Worm (Caenorhabditis elegans) whole organism, L2 larva: ENCODE data around the gene VZK822L.2.

Source experiments
- nhr-77 ChIP-seq: fragments of 150-350 bp; optimal IDR thresholded peaks from 2 replicates; lab custom pipeline; 2014; ENCODE audit warnings: missing biosample characterization, missing genetic modification characterization
- unc-39 ChIP-seq: fragments of 150-350 bp; optimal IDR thresholded peaks from 2 replicates; lab custom pipeline; 2014; ENCODE audit warnings: missing biosample characterization, missing genetic modification characterization
- unc-62 ChIP-seq: fragments of 150-350 bp; optimal IDR thresholded peaks from 2 replicates; lab custom pipeline; 2014; ENCODE audit warnings: missing biosample characterization, missing genetic modification reagents, missing genetic modification characterization

DNA sequence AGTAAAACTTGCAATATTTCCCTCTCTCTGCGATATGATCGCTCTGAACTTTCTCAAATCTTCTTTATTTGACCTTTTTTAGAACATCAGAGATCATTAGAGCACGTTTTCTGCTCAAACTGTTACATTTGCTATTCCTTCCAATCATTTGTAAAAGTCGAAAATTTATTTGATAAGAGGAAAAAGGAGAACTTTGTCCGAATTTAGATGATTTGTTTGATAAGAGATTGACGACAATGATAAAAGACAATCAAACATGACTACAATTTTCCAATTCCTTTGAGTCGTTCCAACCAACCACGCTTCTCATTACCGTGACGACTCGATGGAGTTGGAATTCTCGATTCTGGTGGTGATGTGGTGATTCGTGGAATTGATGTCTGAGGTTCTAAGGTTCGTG, 6.1 kb downstream of the VZK822L.2 start:
- TF ChIP-seq unc-62: no peak
- no peak for TF ChIP-seq nhr-77 (tag; lab: Kevin White, UChicago)
- TF ChIP-seq unc-39 (tag; lab: Kevin White, UChicago): no peak
